Worm (Caenorhabditis elegans): ENCODE data around the gene scl-9.

DNA sequence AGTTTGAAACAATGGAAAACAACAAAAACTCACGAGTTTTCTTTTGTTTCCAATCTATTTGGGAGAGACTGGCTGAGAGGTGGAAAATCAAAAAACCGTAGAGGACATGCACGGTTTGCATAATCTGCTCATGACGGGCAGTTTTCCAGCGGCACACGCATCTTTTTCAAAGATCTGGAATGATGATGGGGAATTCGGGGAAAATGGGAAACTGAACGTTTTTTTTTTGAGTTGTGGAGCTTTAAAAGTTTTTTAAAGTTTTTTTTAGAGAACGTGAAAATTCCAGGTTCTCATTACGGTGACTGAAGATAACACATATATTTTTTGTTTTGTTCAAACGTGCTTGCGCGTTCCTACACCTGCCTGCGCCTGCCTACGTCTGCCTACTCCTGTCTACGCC lies 29.7 kb downstream of the scl-9 start, which contains the start of gene C39E9.7:
- TF ChIP-seq aha-1 (tag; optimal IDR thresholded peaks at IDR 0.05) = no peak
- TF ChIP-seq mab-9 (GFP tag; IDR thresholded peaks at IDR 0.05) = no peak
- no peak for TF ChIP-seq ceh-63 (GFP tag; optimal IDR thresholded peaks at IDR 0.05)
- TF ChIP-seq lin-39 (tag; optimal IDR thresholded peaks at IDR 0.05) = no peak

All from whole organism, L1 larva.